Fruit fly (Drosophila melanogaster): ENCODE measurements around the gene CG31778.

CG31778 gene

dm6 chr2L:3703260-3703659 lies 2.0 kb downstream of the CG31778 start, which contains the start of gene CG2816:
Gene CG2816, plus strand, starts transcription at chr2L:3703659.
- TF ChIP-seq CG17801 (GFP tag; optimal IDR thresholded peaks at IDR 0.05; ENCODE audit: partially characterized antibody): no peak

DNA sequence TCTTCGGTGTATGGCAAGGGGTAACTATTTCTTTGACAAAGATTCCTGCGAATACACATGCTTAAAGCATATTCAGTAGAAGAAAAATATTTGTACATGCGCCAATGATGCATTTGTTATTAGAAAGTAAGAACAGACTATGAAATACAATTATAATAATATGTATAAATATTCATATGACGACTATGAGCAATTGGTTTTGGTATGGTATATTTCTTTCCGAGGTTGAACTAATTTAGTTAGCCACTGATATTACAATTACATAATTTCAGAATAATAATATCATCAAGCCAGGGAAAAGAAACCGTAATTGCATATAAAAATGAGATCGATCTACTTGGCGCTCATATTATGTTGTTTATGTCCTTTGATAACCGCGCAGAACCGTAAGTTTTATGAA lies 3.8 kb downstream of the CG31778 start, which contains the start of gene CG43145:
CG43145 (plus strand) TSS at position 301 of the 400 bp plus-strand sequence.
- no peak for TF ChIP-seq CG17801 (GFP tag; optimal IDR thresholded peaks at IDR 0.05; ENCODE audit: partially characterized antibody)

- no peak for TF ChIP-seq CG17801 (GFP tag; optimal IDR thresholded peaks at IDR 0.05; ENCODE audit: partially characterized antibody)
Observed at dm6 chr2L:3700990-3701389, 4.3 kb downstream of the CG31778 start, which contains the start of gene CG42467. Gene CG42467, plus strand, starts transcription at chr2L:3701290.

DNA sequence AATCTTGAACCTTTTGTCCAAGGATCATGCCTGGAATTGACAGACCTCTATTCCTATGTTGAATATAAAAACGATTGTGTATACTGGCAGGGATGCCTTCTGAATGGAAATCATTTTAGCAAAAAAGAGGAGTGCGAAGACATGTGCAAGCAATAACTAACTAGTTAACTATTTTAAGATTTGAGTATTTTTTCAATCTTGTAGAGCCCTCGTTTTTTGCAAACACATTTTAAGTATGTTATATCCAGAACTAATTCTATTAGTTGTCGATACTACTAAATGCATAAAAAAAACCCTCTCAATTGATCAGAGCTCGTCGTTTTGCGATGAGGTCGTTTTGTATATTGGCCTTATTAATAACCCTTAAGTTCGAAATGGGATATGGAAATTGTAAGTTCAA lies 4.9 kb downstream of the CG31778 start, which contains the start of gene Sfp24C1:
Sfp24C1 (plus strand) TSS at position 301 of the 400 bp plus-strand sequence.
- TF ChIP-seq CG17801 (GFP tag; optimal IDR thresholded peaks at IDR 0.05; ENCODE audit: partially characterized antibody): no peak

dm6 chr2L:3699895-3700294 lies 5.4 kb downstream of the CG31778 start, which contains the start of gene CG42465:
Gene CG42465, plus strand, starts transcription at chr2L:3700195.
- TF ChIP-seq CG17801 (GFP tag; optimal IDR thresholded peaks at IDR 0.05; ENCODE audit: partially characterized antibody): no peak

dm6 chr2L:3698992-3699514 lies 6.2 kb downstream of the CG31778 start, which contains the start of the genes CG10031 and CG42464:
Gene CG10031, minus strand, starts transcription at chr2L:3699092.
Gene CG42464, plus strand, starts transcription at chr2L:3699464.
- no peak for TF ChIP-seq CG17801 (GFP tag; optimal IDR thresholded peaks at IDR 0.05; ENCODE audit: partially characterized antibody)

DNA sequence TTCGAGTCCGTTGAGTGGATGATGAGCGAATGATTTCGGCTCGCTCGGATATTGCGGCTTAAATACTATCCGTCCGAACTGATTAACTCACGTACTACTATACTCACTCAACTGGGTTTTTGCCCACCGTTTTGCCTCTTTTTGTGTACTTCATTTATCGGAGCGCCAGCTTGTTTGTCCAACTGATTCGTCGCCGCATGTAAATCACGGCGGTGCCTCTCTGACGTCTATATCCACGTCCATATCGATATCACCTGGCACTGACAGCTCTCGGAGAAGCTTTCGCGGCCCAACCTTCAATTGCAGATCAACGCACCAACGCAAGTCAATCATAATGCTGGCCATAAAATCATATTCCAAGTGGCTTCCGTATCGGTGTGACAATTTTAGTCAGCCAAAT lies 7.5 kb downstream of the CG31778 start, which contains the start of gene CG3604:
CG3604 (minus strand) TSS at position 101 of the 400 bp plus-strand sequence.
- no peak for TF ChIP-seq CG17801 (GFP tag; optimal IDR thresholded peaks at IDR 0.05; ENCODE audit: partially characterized antibody)

DNA sequence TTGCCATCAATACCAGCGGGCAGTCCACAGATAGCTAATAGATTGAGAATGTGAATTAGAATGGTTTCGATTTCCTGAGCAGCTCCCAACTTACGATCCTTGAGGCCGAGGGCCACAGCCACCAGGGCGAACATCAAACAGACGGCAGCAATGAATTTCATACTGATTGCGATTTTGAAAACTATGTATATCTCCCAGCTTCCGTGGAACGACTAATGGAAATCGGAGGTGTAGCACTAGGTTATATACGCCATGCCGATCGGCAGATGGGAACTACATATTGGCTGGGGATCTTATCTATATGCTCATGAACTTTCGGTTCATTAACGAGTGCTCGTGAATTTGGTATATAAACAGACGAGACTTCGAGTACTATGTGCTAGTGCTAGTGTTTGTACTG lies 8.8 kb downstream of the CG31778 start, which contains the start of gene IM33:
IM33 (minus strand) TSS at position 221 of the 400 bp plus-strand sequence.
- no peak for TF ChIP-seq CG17801 (GFP tag; optimal IDR thresholded peaks at IDR 0.05; ENCODE audit: partially characterized antibody)

DNA sequence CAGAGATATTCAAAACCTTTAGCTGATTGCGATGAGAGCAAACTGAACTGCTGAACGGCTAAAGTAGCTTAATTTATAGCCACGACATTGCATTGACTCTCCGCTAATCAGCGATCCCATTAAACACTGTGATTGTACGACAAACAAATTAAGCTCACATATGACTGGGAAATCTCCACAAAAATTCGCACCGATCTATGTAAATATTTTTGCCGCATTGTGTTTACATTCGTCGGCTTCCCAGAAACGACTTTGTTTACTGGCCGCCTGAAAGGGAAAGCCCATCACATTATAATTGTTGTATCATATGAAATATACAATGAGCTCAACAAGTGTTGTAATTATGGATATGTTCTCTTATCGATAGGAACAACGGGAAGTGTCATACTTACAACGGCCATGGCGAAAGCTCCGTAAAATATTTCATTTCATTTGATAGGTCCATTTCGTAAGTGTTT lies 9.9 kb downstream of the CG31778 start, which contains the start of gene CG16713:
CG16713 (minus strand) TSS at position 51 of the 458 bp plus-strand sequence.
- TF ChIP-seq CG17801 (GFP tag; optimal IDR thresholded peaks at IDR 0.05; ENCODE audit: partially characterized antibody): no peak

dm6 chr2L:3694920-3695319 lies 10.4 kb downstream of the CG31778 start, which contains the start of gene CG43165:
Gene CG43165, minus strand, starts transcription at chr2L:3695020.
- TF ChIP-seq CG17801 (GFP tag; optimal IDR thresholded peaks at IDR 0.05; ENCODE audit: partially characterized antibody): no peak

DNA sequence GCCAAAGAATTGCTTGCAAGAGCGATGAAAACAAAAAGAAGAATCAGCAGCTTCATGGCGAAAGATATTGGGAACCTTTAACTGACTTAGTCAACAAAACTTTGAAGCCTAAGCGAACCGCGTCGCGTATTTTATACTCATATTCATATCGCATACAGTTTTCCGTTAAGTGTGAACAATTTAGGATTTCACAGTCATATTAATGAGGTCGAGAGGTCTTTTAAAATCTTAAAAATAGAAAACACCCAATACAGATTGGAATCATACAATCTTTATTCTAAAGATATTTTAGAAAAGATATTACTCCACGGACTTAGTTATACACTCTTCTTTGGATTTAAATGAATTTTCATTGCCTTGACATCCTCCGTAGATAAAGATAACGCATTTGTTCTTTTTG lies 11.5 kb downstream of the CG31778 start, which contains the start of gene Acp24A4:
Acp24A4 (minus strand) TSS at position 101 of the 400 bp plus-strand sequence.
- no peak for TF ChIP-seq CG17801 (GFP tag; optimal IDR thresholded peaks at IDR 0.05; ENCODE audit: partially characterized antibody)

dm6 chr2L:3693082-3693481 lies 12.2 kb downstream of the CG31778 start, which contains the start of gene CG3513:
Gene CG3513, minus strand, starts transcription at chr2L:3693182.
- no peak for TF ChIP-seq CG17801 (GFP tag; optimal IDR thresholded peaks at IDR 0.05; ENCODE audit: partially characterized antibody)

DNA sequence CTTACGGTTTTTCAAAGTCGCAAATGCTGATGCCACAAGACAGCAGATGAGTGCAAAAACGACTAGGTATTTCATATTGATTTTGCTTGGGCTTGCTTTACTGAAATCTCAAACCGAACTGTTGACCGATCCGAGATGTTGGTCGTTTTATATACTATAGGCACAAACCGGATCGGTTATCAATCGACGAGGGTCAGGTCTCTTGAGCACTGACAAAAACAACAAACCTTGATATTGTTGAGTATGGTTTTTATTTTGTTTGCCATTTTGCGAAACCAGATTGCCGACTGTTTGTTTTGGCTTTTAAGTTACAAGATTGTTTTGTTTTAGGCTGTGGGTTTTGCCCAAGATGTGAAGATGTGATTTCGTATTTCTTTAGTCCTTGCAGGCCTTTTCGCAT lies 12.8 kb downstream of the CG31778 start, which contains the start of gene CG16704:
CG16704 (minus strand) TSS at position 122 of the 400 bp plus-strand sequence.
- no peak for TF ChIP-seq CG17801 (GFP tag; optimal IDR thresholded peaks at IDR 0.05; ENCODE audit: partially characterized antibody)

DNA sequence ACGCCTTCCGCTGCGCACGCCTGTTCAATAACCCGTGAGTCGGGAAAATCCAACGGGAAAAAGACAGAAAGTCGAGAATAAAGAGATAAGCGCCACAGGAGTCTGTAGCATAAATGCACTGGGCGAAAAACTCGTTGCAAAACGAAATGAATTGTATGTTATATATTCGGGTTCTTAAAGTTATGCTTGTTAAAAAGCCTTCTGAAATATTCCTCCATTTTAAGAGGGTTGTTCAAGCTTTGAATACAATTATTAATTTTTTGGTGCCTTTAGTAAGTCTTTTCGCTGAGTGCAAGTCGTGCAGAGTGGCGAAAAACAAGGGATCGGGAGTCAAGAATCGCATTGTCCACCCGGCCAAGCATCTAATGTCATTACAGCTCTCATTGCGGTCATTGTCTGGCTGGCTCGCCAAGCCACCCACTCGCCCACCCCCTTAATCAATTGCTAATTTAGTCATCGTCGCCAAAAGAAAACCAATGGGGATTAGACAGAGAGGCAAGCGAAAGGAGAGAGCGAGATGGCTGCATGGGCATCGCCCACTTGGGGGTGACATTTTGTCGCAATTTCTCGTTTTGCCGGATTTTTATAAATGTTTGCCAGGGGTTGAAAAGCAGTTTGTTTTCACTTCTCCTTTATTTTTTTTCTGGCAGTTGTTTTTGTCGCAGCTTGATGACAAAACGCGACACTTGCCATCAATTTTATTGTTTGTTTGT lies 20.0 kb downstream of the CG31778 start:
- no peak for TF ChIP-seq CG17801 (GFP tag; optimal IDR thresholded peaks at IDR 0.05; ENCODE audit: partially characterized antibody)

- TF ChIP-seq CG17801 (GFP tag; optimal IDR thresholded peaks at IDR 0.05; ENCODE audit: partially characterized antibody): no peak
Observed at dm6 chr2L:3682489-3682888, 22.8 kb downstream of the CG31778 start.

Data from ovary, adult (tissue).